Worm (Caenorhabditis elegans) whole organism, young adult: ENCODE measurements around the gene rpl-18.

Experiments used
- B0336.3 ChIP-seq: fragments of 200-800 bp; sonication (Bioruptor generic); IDR thresholded peaks from 2 replicates; pipeline ENCODE4 v1.3.6; 2022; ENCODE audit warnings: missing genetic modification characterization, missing compliant biosample characterization
- C17E4.6 ChIP-seq: fragments of 200-800 bp; sonication (Bioruptor generic); IDR thresholded peaks from 2 replicates; pipeline ENCODE4 v1.3.6; 2022; ENCODE audit warnings: missing genetic modification reagents, missing genetic modification characterization, missing compliant biosample characterization
- F23B12.7 ChIP-seq: sonication (generic microtip); optimal IDR thresholded peaks from 2 replicates; lab custom pipeline; 2017; ENCODE audit warnings: missing genetic modification characterization, mild to moderate bottlenecking, missing compliant biosample characterization, antibody characterized with exemption, moderate library complexity; ENCODE audit not compliant: insufficient read depth
- F33H1.4 ChIP-seq: fragments of 200-800 bp; sonication (Bioruptor generic); IDR thresholded peaks from 2 replicates; pipeline ENCODE4 v1.3.6; 2022; ENCODE audit warnings: missing genetic modification reagents, missing genetic modification characterization, missing compliant biosample characterization
- F37B4.10 ChIP-seq: fragments of 200-800 bp; sonication (Bioruptor generic); IDR thresholded peaks from 2 replicates; pipeline ENCODE4 v1.3.6; 2022; ENCODE audit warnings: missing genetic modification characterization, missing compliant biosample characterization
- F52B5.7 ChIP-seq: sonication (generic microtip); optimal IDR thresholded peaks from 2 replicates; lab custom pipeline; 2016; ENCODE audit warnings: mild to moderate bottlenecking, missing genetic modification characterization, missing compliant biosample characterization
- K11D2.4 ChIP-seq: fragments of 200-800 bp; sonication (Bioruptor generic); IDR thresholded peaks from 2 replicates; pipeline ENCODE4 v1.3.6; 2022; ENCODE audit warnings: missing genetic modification reagents, missing genetic modification characterization, missing compliant biosample characterization
- Y53G8AR.9 ChIP-seq: fragments of 200-800 bp; sonication (Bioruptor generic); conservative IDR thresholded peaks from 2 replicates; pipeline ENCODE4 v1.3.6; 2022; ENCODE audit warnings: missing genetic modification reagents, missing genetic modification characterization, missing compliant biosample characterization
- Y67H2A.10 ChIP-seq: fragments of 200-800 bp; sonication (Bioruptor generic); conservative IDR thresholded peaks from 2 replicates; pipeline ENCODE4 v1.3.6; 2022; ENCODE audit warnings: missing genetic modification reagents, missing genetic modification characterization, missing compliant biosample characterization
- Y79H2A.3 ChIP-seq: fragments of 200-800 bp; sonication (Bioruptor generic); conservative IDR thresholded peaks from 2 replicates; pipeline ENCODE4 v1.3.6; 2022; ENCODE audit warnings: missing genetic modification reagents, missing genetic modification characterization, missing compliant biosample characterization
- Y95B8A.8 ChIP-seq: fragments of 200-800 bp; sonication (Bioruptor generic); IDR thresholded peaks from 2 replicates; pipeline ENCODE4 v1.3.6; 2022; ENCODE audit warnings: missing genetic modification reagents, missing genetic modification characterization, missing compliant biosample characterization
- aptf-2 ChIP-seq: fragments of 200-800 bp; sonication (Bioruptor generic); conservative IDR thresholded peaks from 2 replicates; pipeline ENCODE4 v1.3.6; 2022; ENCODE audit warnings: missing genetic modification reagents, missing genetic modification characterization, missing compliant biosample characterization
- aptf-3 ChIP-seq: fragments of 200-800 bp; sonication (Bioruptor generic); IDR thresholded peaks from 2 replicates; pipeline ENCODE4 v1.3.6; 2022; ENCODE audit warnings: missing genetic modification characterization, missing compliant biosample characterization
- ceh-100 ChIP-seq: fragments of 200-800 bp; sonication (Bioruptor generic); IDR thresholded peaks from 2 replicates; pipeline ENCODE4 v1.3.6; 2022; ENCODE audit warnings: missing genetic modification reagents, missing genetic modification characterization, missing compliant biosample characterization
- ceh-40 ChIP-seq: fragments of 200-800 bp; sonication (Bioruptor generic); IDR thresholded peaks from 2 replicates; pipeline ENCODE4 v1.3.6; 2022; ENCODE audit warnings: missing genetic modification characterization, missing compliant biosample characterization
- ceh-79 ChIP-seq: sonication (generic microtip); optimal IDR thresholded peaks from 2 replicates; lab custom pipeline; 2017; ENCODE audit warnings: mild to moderate bottlenecking, missing genetic modification characterization, missing compliant biosample characterization
- dox-1 ChIP-seq: fragments of 200-800 bp; sonication (Bioruptor generic); IDR thresholded peaks from 2 replicates; pipeline ENCODE4 v1.3.6; 2022; ENCODE audit warnings: missing genetic modification reagents, missing genetic modification characterization, missing compliant biosample characterization
- egl-18 ChIP-seq: fragments of 200-800 bp; sonication (Bioruptor generic); IDR thresholded peaks from 2 replicates; pipeline ENCODE4 v1.3.6; 2022; ENCODE audit warnings: missing genetic modification reagents, missing genetic modification characterization, missing compliant biosample characterization
- egrh-3 ChIP-seq: fragments of 200-800 bp; sonication (Bioruptor generic); IDR thresholded peaks from 2 replicates; pipeline ENCODE4 v1.3.6; 2022; ENCODE audit warnings: missing genetic modification reagents, missing genetic modification characterization, missing compliant biosample characterization
- ets-4 ChIP-seq: fragments of 200-800 bp; sonication (Bioruptor generic); optimal IDR thresholded peaks from 2 replicates; lab custom pipeline; 2018; ENCODE audit warnings: mild to moderate bottlenecking, missing genetic modification characterization, missing compliant biosample characterization
- gei-17 ChIP-seq: fragments of 200-800 bp; sonication (Bioruptor generic); optimal IDR thresholded peaks from 2 replicates; lab custom pipeline; 2018; ENCODE audit warnings: mild to moderate bottlenecking, missing genetic modification characterization, missing compliant biosample characterization
- hlh-12 ChIP-seq: sonication (generic microtip); optimal IDR thresholded peaks from 2 replicates; lab custom pipeline; 2016; ENCODE audit warnings: missing genetic modification characterization, missing compliant biosample characterization
- hmg-20 ChIP-seq: fragments of 200-800 bp; sonication (Bioruptor generic); IDR thresholded peaks from 2 replicates; pipeline ENCODE4 v1.3.6; 2022; ENCODE audit warnings: missing genetic modification reagents, missing genetic modification characterization, missing compliant biosample characterization
- hsf-1 ChIP-seq: fragments of 200-800 bp; sonication (Bioruptor generic); IDR thresholded peaks from 2 replicates; pipeline ENCODE4 v1.3.6; 2022; ENCODE audit warnings: missing genetic modification reagents, missing genetic modification characterization, missing compliant biosample characterization
- let-607 ChIP-seq, 2 experiments: fragments of 200-800 bp in 1 of 2; sonication (Bioruptor generic) in 1 of 2; sonication (generic microtip) in 1 of 2; optimal IDR thresholded peaks; 2 replicates each; lab custom pipeline; 2016 to 2018; ENCODE audit warnings: mild to moderate bottlenecking in 2 of 2, missing compliant biosample characterization in 2 of 2, missing genetic modification characterization in 2 of 2, moderate library complexity in 2 of 2, missing genotype in 1 of 2
- lin-26 ChIP-seq: fragments of 200-800 bp; sonication (Bioruptor generic); IDR thresholded peaks from 2 replicates; pipeline ENCODE4 v1.3.6; 2022; ENCODE audit warnings: missing genetic modification reagents, missing genetic modification characterization, missing compliant biosample characterization
- lir-1 ChIP-seq: fragments of 200-800 bp; sonication (Bioruptor generic); conservative IDR thresholded peaks from 2 replicates; pipeline ENCODE4 v1.3.6; 2022; ENCODE audit warnings: missing genetic modification reagents, missing genetic modification characterization, missing compliant biosample characterization
- lsl-1 ChIP-seq: fragments of 200-800 bp; sonication (Bioruptor generic); optimal IDR thresholded peaks from 2 replicates; lab custom pipeline; 2018; ENCODE audit warnings: mild to moderate bottlenecking, missing genetic modification characterization, moderate library complexity, missing compliant biosample characterization
- lsy-27 ChIP-seq: sonication (generic microtip); optimal IDR thresholded peaks from 2 replicates; lab custom pipeline; 2017; ENCODE audit warnings: missing genetic modification characterization, mild to moderate bottlenecking, missing compliant biosample characterization, antibody characterized with exemption, missing genotype, borderline replicate concordance; ENCODE audit not compliant: insufficient read depth
- madf-6 ChIP-seq: fragments of 200-800 bp; sonication (Bioruptor generic); IDR thresholded peaks from 2 replicates; pipeline ENCODE4 v1.3.6; 2022; ENCODE audit warnings: missing genetic modification reagents, missing genetic modification characterization, missing compliant biosample characterization
- repo-1 ChIP-seq: sonication (generic microtip); optimal IDR thresholded peaks from 2 replicates; lab custom pipeline; 2017; ENCODE audit warnings: mild to moderate bottlenecking, missing genetic modification characterization, missing compliant biosample characterization
- rpc-1 ChIP-seq, 2 experiments: fragments of 150-350 bp in 1 of 2; sonication (generic microtip) in 1 of 2; optimal IDR thresholded peaks; 2 replicates each; lab custom pipeline; 2014 to 2018; ENCODE audit warnings: missing biosample characterization in 1 of 2, missing genetic modification characterization in 1 of 2, missing genetic modification reagents in 1 of 2, missing genotype in 1 of 2
- somi-1 ChIP-seq: fragments of 200-800 bp; sonication (Bioruptor generic); optimal IDR thresholded peaks from 2 replicates; lab custom pipeline; 2018; ENCODE audit warnings: mild to moderate bottlenecking, missing genetic modification characterization, missing compliant biosample characterization
- zfh-2 ChIP-seq: fragments of 200-800 bp; sonication (Bioruptor generic); conservative IDR thresholded peaks from 2 replicates; pipeline ENCODE4 v1.3.6; 2022; ENCODE audit warnings: missing genetic modification reagents, missing genetic modification characterization, missing compliant biosample characterization
- ztf-22 ChIP-seq: fragments of 200-800 bp; sonication (Bioruptor generic); optimal IDR thresholded peaks from 2 replicates; lab custom pipeline; 2018; ENCODE audit warnings: mild to moderate bottlenecking, missing genetic modification characterization, moderate library complexity, missing compliant biosample characterization

rpl-18 gene

DNA sequence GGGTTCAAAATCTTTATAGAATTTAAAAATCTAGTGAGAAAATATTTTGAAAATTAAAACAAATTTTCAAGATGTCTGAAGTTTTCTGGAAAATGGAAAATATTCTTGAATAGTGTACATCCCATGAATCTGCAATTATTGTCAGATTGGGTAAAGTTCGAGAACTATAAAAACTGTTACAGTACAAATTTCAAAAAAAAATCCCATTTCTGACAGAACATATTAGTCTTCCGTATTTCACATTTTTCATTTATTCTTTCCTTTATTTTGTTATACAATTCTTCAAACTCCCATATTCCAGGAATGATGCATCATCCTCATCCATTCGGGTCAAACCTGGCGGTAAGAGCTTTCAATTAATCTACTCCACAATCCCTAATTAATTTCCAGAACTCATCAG lies 27.6 kb upstream of the rpl-18 start, which contains the start of gene sorb-1:
Gene sorb-1 (plus strand): TSS at position 301 of the 400 bp plus-strand sequence.
- no peak for TF ChIP-seq F37B4.10
- TF ChIP-seq madf-6, result no peak
- no peak for TF ChIP-seq lir-1 (GFP tag; lab: Robert Waterston, UW)
- TF ChIP-seq ets-4 (GFP tag; lab: Kevin White, UChicago), result no peak
- no peak for TF ChIP-seq lsl-1 (GFP tag; lab: Kevin White, UChicago)
- TF ChIP-seq egrh-3, result no peak
- TF ChIP-seq F33H1.4, result no peak
- TF ChIP-seq F52B5.7 (tag; lab: Kevin White, UChicago), result no peak
- TF ChIP-seq ceh-40 (GFP tag; lab: Robert Waterston, UW), result no peak
- no peak for TF ChIP-seq let-607 (tag; optimal IDR thresholded peaks at IDR 0.05; lab: Kevin White, UChicago)
- no peak for TF ChIP-seq hmg-20 (GFP tag; lab: Robert Waterston, UW)
- TF ChIP-seq B0336.3 (GFP tag; lab: Robert Waterston, UW), result no peak
- no peak for TF ChIP-seq Y67H2A.10 (GFP tag; lab: Robert Waterston, UW)
- TF ChIP-seq egl-18 (GFP tag; lab: Robert Waterston, UW), result no peak
- TF ChIP-seq F23B12.7 (tag; lab: Kevin White, UChicago), result no peak

DNA sequence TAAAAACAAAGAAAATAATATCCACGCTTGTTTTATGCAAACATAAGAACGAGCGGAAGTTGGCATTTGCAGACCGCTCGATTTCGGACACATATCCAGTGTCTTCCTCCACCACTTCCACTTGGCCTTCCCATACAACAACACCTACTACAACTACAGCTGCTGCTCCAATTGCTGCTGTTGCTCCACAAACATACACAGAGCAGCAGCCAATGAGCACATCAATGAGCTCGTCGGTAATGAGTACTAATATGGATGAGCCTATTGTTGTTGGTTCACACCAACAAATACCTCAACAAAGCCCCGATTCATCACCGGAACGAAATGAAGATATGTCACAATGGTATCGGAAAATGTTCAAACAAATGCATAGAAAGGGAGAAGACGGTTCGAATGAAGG lies 22.0 kb upstream of the rpl-18 start:
- no peak for TF ChIP-seq lsy-27 (tag; lab: Kevin White, UChicago)
- TF ChIP-seq zfh-2, result no peak
- TF ChIP-seq K11D2.4 (GFP tag; lab: Robert Waterston, UW), result no peak
- TF ChIP-seq rpc-1 (optimal IDR thresholded peaks at IDR 0.05; lab: Kevin White, UChicago), result no peak
- TF ChIP-seq rpc-1 (tag; optimal IDR thresholded peaks at IDR 0.05; lab: Kevin White, UChicago), result no peak
- TF ChIP-seq Y95B8A.8 (GFP tag; lab: Robert Waterston, UW), result no peak
- TF ChIP-seq gei-17 (GFP tag; lab: Kevin White, UChicago), result no peak
- TF ChIP-seq ceh-100 (GFP tag; lab: Robert Waterston, UW), result no peak
- TF ChIP-seq aptf-2 (GFP tag; lab: Robert Waterston, UW), result no peak
- no peak for TF ChIP-seq aptf-3 (GFP tag; lab: Robert Waterston, UW)
- no peak for TF ChIP-seq egl-18 (GFP tag; lab: Robert Waterston, UW)
- TF ChIP-seq F23B12.7 (tag; lab: Kevin White, UChicago), result no peak
- TF ChIP-seq repo-1 (tag; lab: Kevin White, UChicago), result no peak
- no peak for TF ChIP-seq lin-26 (GFP tag; lab: Robert Waterston, UW)
- TF ChIP-seq hlh-12, result no peak
- TF ChIP-seq madf-6, result no peak
- no peak for TF ChIP-seq dox-1
- no peak for TF ChIP-seq C17E4.6 (GFP tag; lab: Robert Waterston, UW)
- no peak for TF ChIP-seq somi-1
- no peak for TF ChIP-seq hsf-1 (GFP tag; lab: Robert Waterston, UW)

DNA sequence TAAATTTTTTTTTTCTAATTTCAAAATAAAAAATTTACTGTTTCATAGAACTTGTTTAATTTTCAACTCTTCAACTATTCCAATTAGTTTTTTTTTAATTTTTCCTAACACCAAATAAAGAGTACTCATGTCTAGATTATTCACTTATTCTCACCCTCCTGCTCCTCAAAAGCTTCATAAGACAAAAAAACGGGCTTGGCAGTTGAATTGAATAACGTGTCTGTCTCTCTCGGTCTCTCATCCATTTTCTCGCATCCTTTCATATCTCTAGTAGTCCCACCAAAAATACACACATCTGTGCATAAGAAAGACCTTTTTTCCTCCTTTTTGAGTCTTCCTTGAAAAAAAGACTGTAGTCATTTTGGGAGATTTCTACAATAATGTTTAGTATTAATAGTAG lies 14.2 kb upstream of the rpl-18 start:
- TF ChIP-seq ztf-22, result no peak
- TF ChIP-seq Y79H2A.3 (GFP tag; lab: Robert Waterston, UW), result no peak
- TF ChIP-seq somi-1, result no peak
- no peak for TF ChIP-seq Y53G8AR.9 (GFP tag; lab: Robert Waterston, UW)
- no peak for TF ChIP-seq ceh-79 (tag; lab: Kevin White, UChicago)
